Worm (Caenorhabditis elegans) whole organism, L2 larva: ENCODE results near the gene sgca-1.

Experiments
- ama-1 ChIP-seq: fragments of 150-350 bp; optimal IDR thresholded peaks from 2 replicates; lab custom pipeline; 2018; ENCODE audit warnings: inconsistent platforms
- ceh-82 ChIP-seq: fragments of 150-350 bp; optimal IDR thresholded peaks from 2 replicates; lab custom pipeline; 2014; ENCODE audit warnings: missing biosample characterization, missing genetic modification characterization
- egl-27 ChIP-seq: sonication (generic microtip); optimal IDR thresholded peaks from 3 replicates; lab custom pipeline; 2017; ENCODE audit warnings: missing biosample characterization, missing genetic modification reagents, missing genetic modification characterization
- mbf-1 ChIP-seq: sonication (generic microtip); optimal IDR thresholded peaks from 2 replicates; lab custom pipeline; 2017; ENCODE audit warnings: missing biosample characterization, missing genetic modification characterization
- nhr-11 ChIP-seq: fragments of 150-350 bp; optimal IDR thresholded peaks from 2 replicates; lab custom pipeline; 2014; ENCODE audit warnings: missing biosample characterization, missing genetic modification characterization
- nhr-12 ChIP-seq: fragments of 150-350 bp; optimal IDR thresholded peaks from 2 replicates; lab custom pipeline; 2014; ENCODE audit warnings: missing biosample characterization, missing genetic modification characterization
- nhr-129 ChIP-seq: fragments of 150-350 bp; optimal IDR thresholded peaks from 2 replicates; lab custom pipeline; 2014; ENCODE audit warnings: missing biosample characterization, missing genetic modification characterization
- snpc-4 ChIP-seq: fragments of 150-350 bp; optimal IDR thresholded peaks from 2 replicates; lab custom pipeline; 2014; ENCODE audit warnings: missing biosample characterization, missing genetic modification characterization
- zag-1 ChIP-seq: fragments of 150-350 bp; optimal IDR thresholded peaks from 2 replicates; lab custom pipeline; 2014; ENCODE audit warnings: missing biosample characterization, missing genetic modification characterization

DNA sequence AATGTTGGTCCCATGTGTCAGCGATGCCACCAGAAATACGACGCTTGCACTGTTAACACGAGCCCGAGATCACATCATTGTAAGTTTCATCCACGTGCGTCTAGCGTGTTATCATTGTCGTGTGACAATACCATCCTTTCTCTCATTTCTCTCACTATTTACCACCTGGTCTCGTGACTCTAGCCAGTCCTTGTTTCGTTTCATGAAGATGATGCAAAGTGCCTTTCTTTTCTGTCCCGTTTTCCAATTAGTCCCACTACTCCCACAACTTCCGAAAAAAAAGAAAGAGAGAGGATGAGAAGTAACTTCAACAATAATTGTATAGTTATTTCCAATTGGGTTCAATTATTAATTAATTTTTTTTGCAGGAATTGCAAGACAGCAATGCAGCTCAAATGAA is 46.5 kb downstream of the sgca-1 start:
- peak; percentile 99 for TF ChIP-seq nhr-129 (tag; lab: Kevin White, UChicago)
- TF ChIP-seq egl-27 = peak; percentile 71
- peak; percentile 91 for TF ChIP-seq ama-1 (lab: Kevin White, UChicago)
- no peak for TF ChIP-seq nhr-12 (tag; lab: Kevin White, UChicago)
- no peak for TF ChIP-seq mbf-1 (tag; lab: Kevin White, UChicago)
- no peak for TF ChIP-seq snpc-4
- TF ChIP-seq nhr-11 (tag; lab: Kevin White, UChicago) = no peak
- TF ChIP-seq zag-1 (tag; lab: Kevin White, UChicago) = no peak
- TF ChIP-seq ceh-82 (tag; lab: Kevin White, UChicago) = no peak
